Fruit fly (Drosophila melanogaster) whole organism, embryonic: ENCODE data around the gene CG32772.

Experiments
- Asciz ChIP-seq: fragments of 200-800 bp; sonication (Bioruptor generic); optimal IDR thresholded peaks from 2 replicates; lab custom pipeline; 2017; ENCODE audit warnings: missing biosample characterization, mild to moderate bottlenecking, missing genetic modification characterization, missing genetic modification reagents
- CG10654 ChIP-seq: fragments of 200-800 bp; sonication (Bioruptor generic); optimal IDR thresholded peaks from 2 replicates; lab custom pipeline; 2016; ENCODE audit warnings: missing biosample characterization, missing genetic modification characterization
- CG16813 ChIP-seq: fragments of 200-800 bp; sonication (Bioruptor generic); IDR thresholded peaks from 3 replicates; pipeline ENCODE4 v1.3.6; 2022; ENCODE audit warnings: missing biosample characterization, missing genetic modification characterization; ENCODE audit not compliant: partially characterized antibody
- CG8478 ChIP-seq: fragments of >200 bp; optimal IDR thresholded peaks from 2 replicates; lab custom pipeline; 2018
- GATAe ChIP-seq: fragments of 200-800 bp; sonication (Bioruptor generic); conservative IDR thresholded peaks from 2 replicates; pipeline ENCODE4 v1.3.6; 2022; ENCODE audit warnings: missing biosample characterization, missing genetic modification characterization
- Sry-β ChIP-seq: fragments of 200-800 bp; sonication (Bioruptor generic); optimal IDR thresholded peaks from 2 replicates; lab custom pipeline; 2018; ENCODE audit warnings: missing biosample characterization, mild to moderate bottlenecking, missing genetic modification characterization, moderate library complexity
- kay ChIP-seq: fragments of 200-800 bp; sonication (Bioruptor generic); optimal IDR thresholded peaks from 2 replicates; lab custom pipeline; 2016; ENCODE audit warnings: missing biosample characterization, missing genetic modification characterization
- org-1 ChIP-seq: fragments of 200-800 bp; sonication (Bioruptor generic); optimal IDR thresholded peaks from 2 replicates; lab custom pipeline; 2017; ENCODE audit warnings: missing biosample characterization, missing genetic modification characterization

dm6 chrX:4931048-4931447 lies 22.1 kb downstream of the CG32772 start:
- TF ChIP-seq org-1 (GFP tag; lab: Kevin White, UChicago), result no peak
- TF ChIP-seq GATAe, result no peak
- TF ChIP-seq CG16813, result no peak
- no peak for TF ChIP-seq Asciz (GFP tag; lab: Kevin White, UChicago)
- no peak for TF ChIP-seq Sry-β (GFP tag; lab: Kevin White, UChicago)
- no peak for TF ChIP-seq CG10654 (GFP tag; lab: Kevin White, UChicago)
- no peak for TF ChIP-seq kay
- TF ChIP-seq CG8478 (lab: Kevin White, UChicago), result no peak
